Worm (Caenorhabditis elegans) whole organism, mixed stage, embryonic: Measurements from ENCODE around the gene elt-4.

ENCODE experiments used
- blmp-1 ChIP-seq: fragments of 150-350 bp; optimal IDR thresholded peaks from 2 replicates; lab custom pipeline; 2014; ENCODE audit warnings: missing biosample characterization, missing genetic modification characterization
- ceh-43 ChIP-seq: fragments of 200-800 bp; sonication (Bioruptor generic); optimal IDR thresholded peaks from 2 replicates; lab custom pipeline; 2018; ENCODE audit warnings: mild to moderate bottlenecking, missing genetic modification characterization, moderate library complexity, missing compliant biosample characterization
- elt-3 ChIP-seq: fragments of 150-350 bp; optimal IDR thresholded peaks from 2 replicates; lab custom pipeline; 2014; ENCODE audit warnings: missing biosample characterization, missing genetic modification characterization
- lsy-2 ChIP-seq: fragments of 150-350 bp; optimal IDR thresholded peaks from 2 replicates; lab custom pipeline; 2014; ENCODE audit warnings: missing biosample characterization, missing genetic modification characterization
- nhr-237 ChIP-seq: fragments of 150-350 bp; optimal IDR thresholded peaks from 2 replicates; lab custom pipeline; 2014; ENCODE audit warnings: missing biosample characterization, missing genetic modification characterization
- pha-4 ChIP-seq: fragments of 150-350 bp; optimal IDR thresholded peaks from 2 replicates; lab custom pipeline; 2018; ENCODE audit warnings: missing biosample characterization, missing genetic modification reagents, missing genetic modification characterization

DNA sequence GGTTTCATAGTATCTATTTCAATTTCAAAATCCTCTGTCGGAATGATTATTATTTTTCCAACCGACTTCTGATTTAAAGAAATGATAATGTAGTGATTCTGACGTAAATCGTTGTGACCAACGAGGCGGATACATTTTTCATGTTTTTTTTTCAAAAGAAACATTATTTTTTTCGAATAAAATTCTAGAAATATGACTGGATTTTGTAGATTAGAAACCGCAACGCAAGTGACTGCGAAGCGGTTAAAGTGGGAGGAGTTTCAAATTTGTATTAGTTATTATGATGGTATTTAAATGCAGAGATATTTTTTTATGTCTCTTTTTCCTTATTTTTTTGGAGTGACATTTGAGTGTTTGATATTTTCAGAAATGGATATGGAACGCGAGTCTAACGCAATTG, 28.3 kb upstream of the elt-4 start, which contains the start of gene C39B10.5:
- TF ChIP-seq elt-3 (tag; lab: Kevin White, UChicago) (no peak), pha-4 (tag; lab: Kevin White, UChicago) (no peak), nhr-237 (tag; lab: Kevin White, UChicago) (no peak), blmp-1 (no peak), lsy-2 (tag; lab: Kevin White, UChicago) (no peak), ceh-43 (GFP tag; lab: Kevin White, UChicago) (no peak)
